Worm (Caenorhabditis elegans): Measurements from ENCODE around the gene str-18.

DNA sequence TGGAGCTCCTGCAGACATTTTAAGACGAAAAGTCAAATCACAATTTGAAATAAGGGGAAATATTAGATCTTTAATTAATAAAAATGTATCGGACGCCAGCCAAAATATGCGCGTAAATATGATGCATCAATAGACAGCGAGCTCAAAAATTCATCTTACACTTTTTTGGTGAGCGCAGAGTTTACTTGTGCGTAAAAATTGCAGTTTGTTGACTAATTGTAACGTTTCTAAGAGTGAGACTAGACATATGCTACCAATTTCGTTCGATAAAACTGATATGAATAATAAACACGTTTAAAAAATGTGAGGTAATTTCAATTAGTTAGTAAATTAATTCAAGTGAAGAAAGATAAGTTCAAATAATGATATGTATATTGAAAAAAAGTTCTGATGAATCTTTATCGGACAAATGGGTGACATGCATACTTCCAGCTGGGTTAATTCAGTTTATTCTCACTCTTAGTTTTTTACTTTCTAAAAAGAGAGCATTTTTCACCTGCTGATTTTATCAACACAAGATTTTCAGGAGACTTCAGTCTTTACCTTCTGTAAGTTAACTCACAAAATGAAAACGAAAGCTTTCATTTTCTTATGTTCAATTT, 37.5 kb upstream of the str-18 start, which contains the start of the genes nhr-285 and irld-52:
- TF ChIP-seq ama-1 (optimal IDR thresholded peaks at IDR 0.05) = no peak
- TF ChIP-seq tra-4 (tag; optimal IDR thresholded peaks at IDR 0.05) = no peak
- no peak for TF ChIP-seq F13C5.2 (tag; optimal IDR thresholded peaks at IDR 0.05)
- TF ChIP-seq tbx-11 (GFP tag; IDR thresholded peaks at IDR 0.05) = no peak
- TF ChIP-seq sea-1 (GFP tag; conservative IDR thresholded peaks at IDR 0.05) = no peak
